2 worm cellular contexts compared by ENCODE assay signal in the genomic region with DNA sequence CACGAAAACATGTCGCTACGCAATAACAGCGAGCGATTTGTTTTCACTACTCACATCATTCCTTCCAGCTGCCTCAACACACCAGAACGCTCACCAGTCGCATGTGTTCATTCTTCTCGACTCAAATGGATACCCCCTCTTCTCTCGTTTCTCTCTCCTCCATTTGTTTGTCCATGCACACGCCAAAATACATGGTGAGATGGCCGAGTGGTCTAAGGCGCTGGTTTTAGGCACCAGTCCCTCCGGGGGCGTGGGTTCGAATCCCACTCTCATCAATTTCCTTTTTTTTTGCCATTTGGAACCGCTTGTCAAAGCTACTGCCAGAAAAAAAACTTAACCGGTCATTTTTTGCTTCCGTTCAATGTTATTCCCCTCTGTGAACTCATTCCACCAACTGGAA.
TF ChIP-seq lines count a peak whose summit lies in the region.

No protein-coding gene starts in this region.

TF ChIP-seq in whole organism, L1 larva, 84 proteins besides CTCF, POLR2A, EP300 and RAD21 (continued from another document):
- peak; percentile 43 for TF ChIP-seq pax-3 (tag; optimal IDR thresholded peaks at IDR 0.05; lab: Kevin White, UChicago)
- TF ChIP-seq jun-1 (tag; optimal IDR thresholded peaks at IDR 0.05; lab: Kevin White, UChicago), result peak; percentile 68
- TF ChIP-seq snu-23 (GFP tag; optimal IDR thresholded peaks at IDR 0.05; lab: Kevin White, UChicago), result peak; percentile 83
- no peak for TF ChIP-seq pag-3 (tag; optimal IDR thresholded peaks at IDR 0.05; lab: Kevin White, UChicago; ENCODE audit: borderline replicate concordance, insufficient read depth)
- no peak for TF ChIP-seq blmp-1 (tag; optimal IDR thresholded peaks at IDR 0.05; lab: Kevin White, UChicago)
- no peak for TF ChIP-seq ceh-88 (GFP tag; IDR thresholded peaks at IDR 0.05; lab: Robert Waterston, UW)
- no peak for TF ChIP-seq C16A3.4 (tag; optimal IDR thresholded peaks at IDR 0.05; lab: Kevin White, UChicago)
- TF ChIP-seq nhr-19 (GFP tag; conservative IDR thresholded peaks at IDR 0.05; lab: Robert Waterston, UW), result peak; percentile 72
- TF ChIP-seq tbx-2 (tag; optimal IDR thresholded peaks at IDR 0.05; lab: Kevin White, UChicago), result peak; percentile 65
- no peak for TF ChIP-seq lin-39 (tag; optimal IDR thresholded peaks at IDR 0.05; lab: Kevin White, UChicago)
- peak; percentile 73 for TF ChIP-seq swsn-7 (tag; optimal IDR thresholded peaks at IDR 0.05; lab: Kevin White, UChicago)
- no peak for TF ChIP-seq pqm-1 (tag; optimal IDR thresholded peaks at IDR 0.05; lab: Kevin White, UChicago)
- no peak for TF ChIP-seq hlh-17 (GFP tag; optimal IDR thresholded peaks at IDR 0.05; lab: Kevin White, UChicago; ENCODE audit: borderline replicate concordance)
- TF ChIP-seq nhr-28 (tag; optimal IDR thresholded peaks at IDR 0.05; lab: Kevin White, UChicago), result no peak
- TF ChIP-seq zag-1 (tag; optimal IDR thresholded peaks at IDR 0.05; lab: Kevin White, UChicago), result no peak
- TF ChIP-seq fkh-8 (tag; optimal IDR thresholded peaks at IDR 0.05; lab: Kevin White, UChicago), result peak; percentile 63
- peak; percentile 72 for TF ChIP-seq nhr-71 (tag; optimal IDR thresholded peaks at IDR 0.05; lab: Kevin White, UChicago)
- TF ChIP-seq grh-1 (GFP tag; IDR thresholded peaks at IDR 0.05; lab: Robert Waterston, UW), result peak; percentile 47; the same call in 1 of the 2 replicates
- TF ChIP-seq nhr-77 (tag; optimal IDR thresholded peaks at IDR 0.05; lab: Kevin White, UChicago), result peak; percentile 40
- peak; percentile 52 for TF ChIP-seq skn-1 (tag; optimal IDR thresholded peaks at IDR 0.05; lab: Kevin White, UChicago)
- no peak for TF ChIP-seq tlp-1 (tag; optimal IDR thresholded peaks at IDR 0.05; lab: Kevin White, UChicago)
- no peak for TF ChIP-seq sup-37 (GFP tag; optimal IDR thresholded peaks at IDR 0.05; lab: Kevin White, UChicago)
- peak; percentile 80 for TF ChIP-seq nhr-85 (tag; lab: Kevin White, UChicago)
- TF ChIP-seq lir-3 (tag; optimal IDR thresholded peaks at IDR 0.05; lab: Kevin White, UChicago; ENCODE audit: poor library complexity), result no peak
- TF ChIP-seq egl-13 (tag; optimal IDR thresholded peaks at IDR 0.05; lab: Kevin White, UChicago), result peak; percentile 45
TF ChIP-seq in whole organism, L1 larva: peak in this region for 38.

TF ChIP-seq in whole organism, young adult, 124 proteins besides CTCF, POLR2A, EP300 and RAD21 (continued from another document):
- TF ChIP-seq cebp-1 (GFP tag; IDR thresholded peaks at IDR 0.05; lab: Robert Waterston, UW) (peak; percentile 51; the same call in 1 of the 2 replicates), cebp-1 (tag; optimal IDR thresholded peaks at IDR 0.05; lab: Kevin White, UChicago) (peak; percentile 83), hlh-26 (GFP tag; conservative IDR thresholded peaks at IDR 0.05; lab: Robert Waterston, UW) (no peak), F55B11.4 (tag; optimal IDR thresholded peaks at IDR 0.05; lab: Kevin White, UChicago; ENCODE audit: borderline replicate concordance, insufficient read depth) (no peak), nfyb-1 (GFP tag; IDR thresholded peaks at IDR 0.05; lab: Robert Waterston, UW) (peak; percentile 80; the same call in 1 of the 2 replicates), nhr-27 (tag; optimal IDR thresholded peaks at IDR 0.05; lab: Kevin White, UChicago) (peak; percentile 61), dox-1 (GFP tag; IDR thresholded peaks at IDR 0.05; lab: Robert Waterston, UW) (peak; percentile 92), mes-4 (tag; optimal IDR thresholded peaks at IDR 0.05; lab: Kevin White, UChicago) (peak; percentile 61), nhr-90 (tag; optimal IDR thresholded peaks at IDR 0.05; lab: Kevin White, UChicago) (peak; percentile 89), attf-6 (GFP tag; IDR thresholded peaks at IDR 0.05; lab: Robert Waterston, UW) (peak; percentile 51; the same call in 1 of the 2 replicates), madf-6 (GFP tag; IDR thresholded peaks at IDR 0.05; lab: Robert Waterston, UW) (no peak), F52B5.7 (tag; optimal IDR thresholded peaks at IDR 0.05; lab: Kevin White, UChicago) (peak; percentile 81), nhr-120 (GFP tag; IDR thresholded peaks at IDR 0.05; lab: Robert Waterston, UW) (0 out of 2 replicates have a peak, but pooled peaks have one; percentile 48), F39B2.1 (GFP tag; IDR thresholded peaks at IDR 0.05; lab: Robert Waterston, UW) (peak; percentile 70; the same call in 1 of the 2 replicates), egl-44 (GFP tag; IDR thresholded peaks at IDR 0.05; lab: Robert Waterston, UW) (0 out of 2 replicates have a peak, but pooled peaks have one; percentile 55), akir-1 (GFP tag; optimal IDR thresholded peaks at IDR 0.05; lab: Kevin White, UChicago) (no peak), ztf-26 (tag; optimal IDR thresholded peaks at IDR 0.05; lab: Kevin White, UChicago) (peak; percentile 92), dpl-1 (GFP tag; optimal IDR thresholded peaks at IDR 0.05; lab: Kevin White, UChicago) (no peak), snpc-1.3 (tag; optimal IDR thresholded peaks at IDR 0.05; lab: Kevin White, UChicago; ENCODE audit: insufficient read depth) (peak; percentile 21), rec-8 (tag; optimal IDR thresholded peaks at IDR 0.05; lab: Kevin White, UChicago) (peak; percentile 5 to 75), ztf-22 (GFP tag; optimal IDR thresholded peaks at IDR 0.05; lab: Kevin White, UChicago) (peak; percentile 62), snpc-1.1 (tag; optimal IDR thresholded peaks at IDR 0.05; lab: Kevin White, UChicago; ENCODE audit: insufficient read depth) (peak; percentile 7), nfya-1 (tag; optimal IDR thresholded peaks at IDR 0.05; lab: Kevin White, UChicago; ENCODE audit: borderline replicate concordance, insufficient read depth) (no peak), ekl-4 (GFP tag; IDR thresholded peaks at IDR 0.05; lab: Robert Waterston, UW) (peak; percentile 84), ceh-27 (GFP tag; optimal IDR thresholded peaks at IDR 0.05; lab: Kevin White, UChicago) (peak; percentile 82)
